Worm (Caenorhabditis elegans): ENCODE results near the gene F36H5.17.

DNA sequence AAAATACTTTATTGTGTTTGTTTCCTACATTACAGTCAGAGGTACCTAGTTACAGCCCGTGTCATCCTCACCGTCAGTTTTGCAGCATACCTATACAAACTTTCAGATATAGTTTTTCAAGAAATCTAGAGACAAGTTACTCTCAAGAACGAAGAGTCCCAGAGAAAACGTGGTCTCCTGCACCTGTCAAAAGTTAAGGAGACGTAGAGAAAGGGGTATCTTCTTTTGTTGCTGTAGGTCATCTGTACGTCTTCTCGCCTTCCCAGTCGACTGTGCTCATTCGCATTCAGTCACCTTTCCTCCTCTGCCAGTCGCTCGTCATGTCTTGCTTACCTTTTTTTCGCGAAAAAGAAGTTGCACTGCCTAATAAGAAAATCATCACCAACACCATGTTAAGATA lies 5.6 kb upstream of the F36H5.17 start, which contains the start of gene F36H5.4:
- TF ChIP-seq ama-1 (optimal IDR thresholded peaks at IDR 0.05) (no peak), sea-1 (GFP tag; conservative IDR thresholded peaks at IDR 0.05) (no peak), B0310.2 (tag; optimal IDR thresholded peaks at IDR 0.05) (no peak), F13C5.2 (tag; optimal IDR thresholded peaks at IDR 0.05) (no peak), ceh-36 (tag; optimal IDR thresholded peaks at IDR 0.05) (no peak)
